Worm (Caenorhabditis elegans) whole organism, young adult: Measurements from ENCODE around the gene endu-2.

Experiments
- K11D2.4 ChIP-seq: fragments of 200-800 bp; sonication (Bioruptor generic); IDR thresholded peaks from 2 replicates; pipeline ENCODE4 v1.3.6; 2022; ENCODE audit warnings: missing genetic modification reagents, missing genetic modification characterization, missing compliant biosample characterization
- Y95B8A.8 ChIP-seq: fragments of 200-800 bp; sonication (Bioruptor generic); IDR thresholded peaks from 2 replicates; pipeline ENCODE4 v1.3.6; 2022; ENCODE audit warnings: missing genetic modification reagents, missing genetic modification characterization, missing compliant biosample characterization
- ama-1 ChIP-seq, 3 experiments: fragments of 150-350 bp in 1 of 3; sonication (generic microtip) in 2 of 3; optimal IDR thresholded peaks; 2 replicates each; lab custom pipeline; 2014 to 2018; ENCODE audit warnings: missing biosample characterization in 2 of 3, missing genetic modification characterization in 2 of 3, missing genetic modification reagents in 2 of 3
- atf-7 ChIP-seq: sonication (generic microtip); optimal IDR thresholded peaks from 2 replicates; lab custom pipeline; 2017; ENCODE audit warnings: mild to moderate bottlenecking, missing genetic modification characterization, missing compliant biosample characterization
- madf-6 ChIP-seq: fragments of 200-800 bp; sonication (Bioruptor generic); IDR thresholded peaks from 2 replicates; pipeline ENCODE4 v1.3.6; 2022; ENCODE audit warnings: missing genetic modification reagents, missing genetic modification characterization, missing compliant biosample characterization
- snpc-3.4 ChIP-seq: sonication (generic microtip); optimal IDR thresholded peaks from 2 replicates; lab custom pipeline; 2017; ENCODE audit warnings: missing genetic modification characterization, mild to moderate bottlenecking, missing compliant biosample characterization, antibody characterized with exemption, moderate library complexity, missing genotype, missing genetic modification reagents

DNA sequence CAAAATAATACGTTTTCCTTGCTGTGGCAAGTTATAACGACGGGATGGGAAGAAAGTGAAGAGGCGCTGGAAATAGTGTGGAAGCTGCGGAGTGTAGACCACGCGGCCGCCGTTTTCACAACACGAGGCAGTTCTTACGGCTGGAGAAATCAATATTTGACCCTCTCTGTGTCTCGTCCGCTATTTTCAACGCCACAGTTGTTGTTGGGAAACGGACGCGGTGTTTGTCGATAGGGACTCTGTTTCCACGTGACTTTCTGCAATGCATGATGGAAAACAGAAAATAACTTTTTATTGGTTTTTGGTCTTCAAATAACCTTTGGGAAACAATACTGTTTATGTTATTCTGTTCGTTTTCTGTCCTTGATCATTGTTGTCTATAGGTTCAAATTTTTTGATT is 10.2 kb upstream of the endu-2 start, which contains the start of gene K02A6.3:
- TF ChIP-seq madf-6 (GFP tag; lab: Robert Waterston, UW) = no peak
- TF ChIP-seq atf-7 (tag; lab: Kevin White, UChicago) = peak; percentile 74
- no peak for TF ChIP-seq ama-1 (optimal IDR thresholded peaks at IDR 0.05; lab: Kevin White, UChicago)
- TF ChIP-seq ama-1 (GFP tag; optimal IDR thresholded peaks at IDR 0.05; lab: Kevin White, UChicago) = no peak
- TF ChIP-seq snpc-3.4 (tag; lab: Kevin White, UChicago) = no peak
- TF ChIP-seq K11D2.4 (GFP tag; lab: Robert Waterston, UW) = peak; percentile 63
- peak; percentile 57; the same call in 1 of the 2 replicates for TF ChIP-seq Y95B8A.8
